Fruit fly (Drosophila melanogaster): Measurements from ENCODE around the gene CG14073.

- TF ChIP-seq tai (GFP tag; optimal IDR thresholded peaks at IDR 0.05) (no peak), OdsH (GFP tag; optimal IDR thresholded peaks at IDR 0.05) (no peak)
These were observed 1.6 kb upstream of the CG14073 start for dm6 chr3L:18822049-18822448.
